Worm (Caenorhabditis elegans) whole organism, late embryonic: ENCODE data around the gene twk-8.

ENCODE experiments used
- C08G9.2 ChIP-seq: sonication (generic microtip); optimal IDR thresholded peaks from 2 replicates; lab custom pipeline; 2016; ENCODE audit warnings: mild to moderate bottlenecking, missing genetic modification characterization, moderate library complexity, missing compliant biosample characterization
- F13H6.1 ChIP-seq: sonication (generic microtip); optimal IDR thresholded peaks from 2 replicates; lab custom pipeline; 2016; ENCODE audit warnings: missing genetic modification characterization, missing compliant biosample characterization
- Y22D7AL.16 ChIP-seq: sonication (generic microtip); optimal IDR thresholded peaks from 2 replicates; lab custom pipeline; 2016; ENCODE audit warnings: missing genetic modification characterization, missing compliant biosample characterization
- ahr-1 ChIP-seq: sonication (generic microtip); optimal IDR thresholded peaks from 2 replicates; lab custom pipeline; 2016; ENCODE audit warnings: missing genetic modification characterization, missing compliant biosample characterization
- ceh-14 ChIP-seq: sonication (generic microtip); optimal IDR thresholded peaks from 2 replicates; lab custom pipeline; 2016; ENCODE audit warnings: missing genotype, missing genetic modification characterization, missing compliant biosample characterization
- ceh-18 ChIP-seq: sonication (generic microtip); optimal IDR thresholded peaks from 2 replicates; lab custom pipeline; 2016; ENCODE audit warnings: missing genetic modification characterization, missing compliant biosample characterization
- ceh-45 ChIP-seq: fragments of 200-800 bp; sonication (Bioruptor generic); IDR thresholded peaks from 2 replicates; pipeline ENCODE4 v1.3.6; 2022; ENCODE audit warnings: missing genetic modification reagents, missing genetic modification characterization, missing compliant biosample characterization
- ceh-6 ChIP-seq: fragments of 200-800 bp; sonication (Bioruptor generic); optimal IDR thresholded peaks from 2 replicates; lab custom pipeline; 2018; ENCODE audit warnings: mild to moderate bottlenecking, missing genetic modification characterization, missing compliant biosample characterization
- ceh-9 ChIP-seq: sonication (generic microtip); optimal IDR thresholded peaks from 2 replicates; lab custom pipeline; 2016; ENCODE audit warnings: mild to moderate bottlenecking, missing genetic modification characterization, inconsistent platforms, missing compliant biosample characterization
- che-1 ChIP-seq: sonication (generic microtip); optimal IDR thresholded peaks from 2 replicates; lab custom pipeline; 2016; ENCODE audit warnings: mild to moderate bottlenecking, missing genetic modification characterization, missing compliant biosample characterization
- dmd-4 ChIP-seq: sonication (generic microtip); optimal IDR thresholded peaks from 2 replicates; lab custom pipeline; 2016; ENCODE audit warnings: borderline replicate concordance, missing genetic modification characterization, missing compliant biosample characterization
- elt-2 ChIP-seq: sonication (generic microtip); optimal IDR thresholded peaks from 2 replicates; lab custom pipeline; 2016; ENCODE audit warnings: missing genetic modification reagents, missing genetic modification characterization, missing compliant biosample characterization
- ets-4 ChIP-seq: sonication (generic microtip); optimal IDR thresholded peaks from 2 replicates; lab custom pipeline; 2016; ENCODE audit warnings: missing genetic modification characterization, missing compliant biosample characterization
- eyg-1 ChIP-seq: sonication (generic microtip); optimal IDR thresholded peaks from 2 replicates; lab custom pipeline; 2016; ENCODE audit warnings: missing genotype, missing genetic modification characterization, missing compliant biosample characterization
- fkh-6 ChIP-seq: sonication (generic microtip); optimal IDR thresholded peaks from 2 replicates; lab custom pipeline; 2016; ENCODE audit warnings: missing genetic modification characterization, missing compliant biosample characterization
- hlh-15 ChIP-seq: sonication (generic microtip); optimal IDR thresholded peaks from 2 replicates; lab custom pipeline; 2016; ENCODE audit warnings: missing genetic modification characterization, missing compliant biosample characterization
- hlh-6 ChIP-seq: sonication (generic microtip); optimal IDR thresholded peaks from 2 replicates; lab custom pipeline; 2016; ENCODE audit warnings: missing genotype, missing genetic modification characterization, missing compliant biosample characterization
- lin-11 ChIP-seq: fragments of 200-800 bp; sonication (Bioruptor generic); optimal IDR thresholded peaks from 2 replicates; lab custom pipeline; 2018; ENCODE audit warnings: mild to moderate bottlenecking, missing genetic modification characterization, missing compliant biosample characterization
- mec-3 ChIP-seq: sonication (generic microtip); optimal IDR thresholded peaks from 2 replicates; lab custom pipeline; 2016; ENCODE audit warnings: borderline replicate concordance, missing genetic modification characterization, missing compliant biosample characterization
- nhr-11 ChIP-seq: fragments of 150-350 bp; optimal IDR thresholded peaks from 2 replicates; lab custom pipeline; 2014; ENCODE audit warnings: missing biosample characterization, missing genetic modification characterization
- nhr-232 ChIP-seq: sonication (generic microtip); optimal IDR thresholded peaks from 2 replicates; lab custom pipeline; 2016; ENCODE audit warnings: missing genetic modification characterization, missing compliant biosample characterization
- npax-4 ChIP-seq: sonication (generic microtip); optimal IDR thresholded peaks from 2 replicates; lab custom pipeline; 2016; ENCODE audit warnings: missing genetic modification characterization, missing compliant biosample characterization
- odd-2 ChIP-seq: sonication (generic microtip); optimal IDR thresholded peaks from 2 replicates; lab custom pipeline; 2017; ENCODE audit warnings: antibody characterized with exemption, mild to moderate bottlenecking, missing genetic modification characterization, missing compliant biosample characterization
- pax-1 ChIP-seq: fragments of 150-350 bp; optimal IDR thresholded peaks from 2 replicates; lab custom pipeline; 2014; ENCODE audit warnings: missing biosample characterization, missing genetic modification characterization
- pha-2 ChIP-seq: sonication (generic microtip); optimal IDR thresholded peaks from 2 replicates; lab custom pipeline; 2017; ENCODE audit warnings: mild to moderate bottlenecking, missing genetic modification characterization, missing compliant biosample characterization
- pha-4 ChIP-seq: fragments of 150-350 bp; optimal IDR thresholded peaks from 2 replicates; lab custom pipeline; 2018; ENCODE audit warnings: missing biosample characterization, missing genetic modification reagents, missing genetic modification characterization
- pros-1 ChIP-seq: fragments of 150-350 bp; optimal IDR thresholded peaks from 2 replicates; lab custom pipeline; 2014; ENCODE audit warnings: missing biosample characterization, missing genetic modification reagents, missing genetic modification characterization
- ref-2 ChIP-seq: sonication (generic microtip); optimal IDR thresholded peaks from 2 replicates; lab custom pipeline; 2016; ENCODE audit warnings: missing genetic modification characterization, missing compliant biosample characterization
- rnt-1 ChIP-seq: sonication (generic microtip); optimal IDR thresholded peaks from 2 replicates; lab custom pipeline; 2016; ENCODE audit warnings: missing genetic modification characterization, missing compliant biosample characterization
- sdc-2 ChIP-seq: sonication (generic microtip); optimal IDR thresholded peaks from 2 replicates; lab custom pipeline; 2016; ENCODE audit warnings: missing genotype, missing genetic modification characterization, missing compliant biosample characterization
- sox-4 ChIP-seq: sonication (generic microtip); optimal IDR thresholded peaks from 2 replicates; lab custom pipeline; 2017; ENCODE audit warnings: mild to moderate bottlenecking, missing genetic modification characterization, inconsistent platforms, missing compliant biosample characterization
- syd-9 ChIP-seq: sonication (generic microtip); optimal IDR thresholded peaks from 2 replicates; lab custom pipeline; 2016; ENCODE audit warnings: mild to moderate bottlenecking, missing genetic modification characterization, moderate library complexity, missing compliant biosample characterization
- tbx-2 ChIP-seq: sonication (generic microtip); optimal IDR thresholded peaks from 2 replicates; lab custom pipeline; 2016; ENCODE audit warnings: missing genetic modification characterization, missing compliant biosample characterization
- tbx-7 ChIP-seq: sonication (generic microtip); optimal IDR thresholded peaks from 2 replicates; lab custom pipeline; 2016; ENCODE audit warnings: missing genotype, missing genetic modification characterization, missing compliant biosample characterization
- unc-3 ChIP-seq, 2 experiments: fragments of 200-800 bp in 1 of 2; sonication (Bioruptor generic) in 1 of 2; sonication (generic microtip) in 1 of 2; conservative IDR thresholded peaks in 1 of 2; optimal IDR thresholded peaks in 1 of 2; 2 replicates each; pipeline versions ENCODE4 v1.3.6 to Lab custom; 2016 to 2022; ENCODE audit warnings: missing compliant biosample characterization in 2 of 2, missing genetic modification characterization in 2 of 2, missing genetic modification reagents in 1 of 2
- unc-42 ChIP-seq: sonication (generic microtip); optimal IDR thresholded peaks from 2 replicates; lab custom pipeline; 2016; ENCODE audit warnings: missing genotype, missing genetic modification characterization, missing compliant biosample characterization
- unc-55 ChIP-seq: sonication (generic microtip); optimal IDR thresholded peaks from 2 replicates; lab custom pipeline; 2017; ENCODE audit warnings: missing biosample characterization, missing genetic modification reagents, missing genetic modification characterization

The twk-8 gene

DNA sequence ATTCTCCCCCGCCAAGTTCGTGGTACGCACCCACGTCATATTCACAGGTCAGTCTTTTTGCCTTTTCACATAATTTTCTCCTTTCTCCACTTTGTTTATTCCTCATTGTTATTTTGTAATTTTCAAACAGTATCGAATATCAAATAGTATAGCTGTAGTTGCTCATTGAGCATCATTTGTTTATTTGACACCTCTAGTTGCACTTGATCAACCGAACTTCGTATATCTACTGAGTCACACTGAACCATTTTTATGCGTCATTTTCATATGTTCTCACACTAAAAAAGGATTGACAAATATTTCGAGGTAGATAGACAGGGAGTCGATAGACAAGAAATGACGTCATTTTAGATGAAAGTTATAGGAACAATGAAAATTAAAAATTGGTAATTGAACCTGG, 38.1 kb downstream of the twk-8 start:
- TF ChIP-seq ceh-45 (GFP tag; lab: Robert Waterston, UW) (no peak), ceh-9 (tag; lab: Kevin White, UChicago) (no peak), lin-11 (tag; lab: Kevin White, UChicago) (no peak), pros-1 (tag; lab: Kevin White, UChicago) (no peak), mec-3 (tag; lab: Kevin White, UChicago) (no peak), fkh-6 (no peak), F13H6.1 (no peak), unc-42 (no peak), dmd-4 (no peak), che-1 (tag; lab: Kevin White, UChicago) (no peak)

DNA sequence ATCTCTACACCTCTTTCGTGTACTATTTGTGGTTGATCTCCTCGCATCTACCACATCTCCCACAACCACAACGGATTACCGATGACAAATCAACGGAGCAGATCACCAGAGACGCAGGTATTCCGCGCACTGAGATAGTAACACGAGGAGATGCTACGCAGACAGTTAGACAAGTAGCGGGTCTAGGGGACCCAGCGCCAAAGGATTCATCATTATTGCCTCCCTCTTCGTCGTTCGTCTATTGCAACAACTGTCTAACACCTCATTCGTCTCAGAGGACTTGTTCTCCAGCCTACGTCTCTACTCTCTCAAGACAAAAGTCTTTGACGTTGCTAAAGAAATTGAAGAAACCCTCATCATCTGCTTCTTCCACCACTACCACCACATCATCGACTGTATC, 39.4 kb downstream of the twk-8 start:
- TF ChIP-seq hlh-15 (tag; lab: Kevin White, UChicago) (no peak), unc-55 (GFP tag; lab: Kevin White, UChicago) (peak; percentile 9), ceh-18 (tag; lab: Kevin White, UChicago) (peak; percentile 25), unc-3 (GFP tag; conservative IDR thresholded peaks at IDR 0.05; lab: Robert Waterston, UW) (no peak), unc-3 (tag; optimal IDR thresholded peaks at IDR 0.05; lab: Kevin White, UChicago) (no peak), ets-4 (no peak), dmd-4 (no peak), rnt-1 (tag; lab: Kevin White, UChicago) (peak; percentile 11), Y22D7AL.16 (tag; lab: Kevin White, UChicago) (no peak), ref-2 (tag; lab: Kevin White, UChicago) (peak; percentile 31), sox-4 (tag; lab: Kevin White, UChicago) (no peak)

DNA sequence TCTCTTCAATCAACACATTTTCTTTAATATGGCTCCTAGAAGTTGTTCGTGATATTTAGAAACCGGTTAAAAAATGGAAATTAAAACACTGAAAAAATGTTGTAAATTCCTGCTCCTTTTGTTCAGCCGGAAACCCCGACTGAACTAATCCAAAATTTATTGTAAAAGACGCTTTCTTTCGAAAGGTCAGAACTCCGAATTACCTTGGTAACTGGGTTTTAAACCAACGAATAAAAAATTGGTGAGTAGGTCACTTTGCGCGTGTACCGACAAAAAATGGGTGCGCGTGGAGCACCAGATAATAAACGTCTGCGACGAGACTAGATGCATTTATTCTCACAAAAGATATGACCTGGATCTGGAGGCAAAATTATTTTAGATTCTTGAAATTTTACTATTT, 48.5 kb downstream of the twk-8 start:
- TF ChIP-seq ceh-6 (no peak), Y22D7AL.16 (tag; lab: Kevin White, UChicago) (no peak), elt-2 (no peak), pha-4 (tag; lab: Kevin White, UChicago) (no peak), ets-4 (no peak), tbx-2 (tag; lab: Kevin White, UChicago) (no peak)
- TF ChIP-seq, all 69 proteins: peak for 0

DNA sequence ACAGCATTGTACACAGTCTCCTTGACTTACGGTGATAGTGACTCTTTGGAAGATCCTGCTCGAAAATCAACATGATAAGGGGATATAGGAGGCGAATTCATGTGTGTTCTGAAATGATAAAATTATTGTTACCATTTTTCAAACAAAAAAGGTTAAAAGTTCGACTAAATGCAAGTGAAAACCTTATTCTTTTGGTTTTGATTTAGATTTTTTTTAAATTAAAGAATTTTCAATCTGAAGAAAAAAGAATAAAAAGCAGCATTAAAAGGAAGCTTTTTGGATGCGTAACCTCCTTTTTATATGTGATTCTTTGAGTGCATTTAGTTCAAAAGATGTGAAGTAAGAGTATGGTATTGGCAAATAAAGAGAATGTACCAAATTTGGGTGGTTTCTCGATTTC, 53.2 kb downstream of the twk-8 start, which contains the start of gene delm-1:
TSS of gene delm-1 (minus strand) at position 101 of the 400 bp plus-strand sequence.
- TF ChIP-seq unc-42 (no peak), ets-4 (no peak), eyg-1 (tag; lab: Kevin White, UChicago) (no peak), Y22D7AL.16 (tag; lab: Kevin White, UChicago) (no peak), tbx-7 (no peak), syd-9 (tag; lab: Kevin White, UChicago) (no peak), sdc-2 (tag; lab: Kevin White, UChicago) (no peak), hlh-6 (tag; lab: Kevin White, UChicago) (no peak), npax-4 (tag; lab: Kevin White, UChicago) (no peak), C08G9.2 (tag; lab: Kevin White, UChicago) (no peak), pax-1 (tag; lab: Kevin White, UChicago) (no peak), ceh-14 (tag; lab: Kevin White, UChicago) (no peak), lin-11 (tag; lab: Kevin White, UChicago) (no peak), pha-2 (tag; lab: Kevin White, UChicago) (no peak), rnt-1 (tag; lab: Kevin White, UChicago) (no peak), odd-2 (no peak), tbx-2 (tag; lab: Kevin White, UChicago) (no peak), nhr-11 (tag; lab: Kevin White, UChicago) (no peak), nhr-232 (no peak), ahr-1 (tag; lab: Kevin White, UChicago) (no peak)
